Fruit fly (Drosophila melanogaster) Kc167 (cell line): ENCODE measurements around the gene CG15784.

Experiments used
- Sin3A ChIP-seq: fragments of >200 bp; optimal IDR thresholded peaks from 2 replicates; lab custom pipeline; 2018; ENCODE audit warnings: missing external identifiers
- h ChIP-seq: fragments of >200 bp; optimal IDR thresholded peaks from 3 replicates; lab custom pipeline; 2018; ENCODE audit warnings: missing external identifiers
- insv ChIP-seq: fragments of >200 bp; optimal IDR thresholded peaks from 3 replicates; lab custom pipeline; 2018; ENCODE audit warnings: missing external identifiers

dm6 chrX:5420568-5421019 lies 8.8 kb upstream of the CG15784 start, which contains the start of gene spoon:
- TF ChIP-seq insv (lab: Kevin White, UChicago) (no peak), Sin3A (lab: Kevin White, UChicago) (no peak), h (lab: Kevin White, UChicago) (no peak)
